Fruit fly (Drosophila melanogaster) S2 (cell line): ENCODE results near the gene CG34452.

ENCODE experiments used
- CG8478 ChIP-seq: fragments of >200 bp; optimal IDR thresholded peaks from 2 replicates; lab custom pipeline; 2018
- CTCF ChIP-seq, 2 experiments: fragments of >200 bp; optimal IDR thresholded peaks; 2 replicates each; lab custom pipeline; 2018

DNA sequence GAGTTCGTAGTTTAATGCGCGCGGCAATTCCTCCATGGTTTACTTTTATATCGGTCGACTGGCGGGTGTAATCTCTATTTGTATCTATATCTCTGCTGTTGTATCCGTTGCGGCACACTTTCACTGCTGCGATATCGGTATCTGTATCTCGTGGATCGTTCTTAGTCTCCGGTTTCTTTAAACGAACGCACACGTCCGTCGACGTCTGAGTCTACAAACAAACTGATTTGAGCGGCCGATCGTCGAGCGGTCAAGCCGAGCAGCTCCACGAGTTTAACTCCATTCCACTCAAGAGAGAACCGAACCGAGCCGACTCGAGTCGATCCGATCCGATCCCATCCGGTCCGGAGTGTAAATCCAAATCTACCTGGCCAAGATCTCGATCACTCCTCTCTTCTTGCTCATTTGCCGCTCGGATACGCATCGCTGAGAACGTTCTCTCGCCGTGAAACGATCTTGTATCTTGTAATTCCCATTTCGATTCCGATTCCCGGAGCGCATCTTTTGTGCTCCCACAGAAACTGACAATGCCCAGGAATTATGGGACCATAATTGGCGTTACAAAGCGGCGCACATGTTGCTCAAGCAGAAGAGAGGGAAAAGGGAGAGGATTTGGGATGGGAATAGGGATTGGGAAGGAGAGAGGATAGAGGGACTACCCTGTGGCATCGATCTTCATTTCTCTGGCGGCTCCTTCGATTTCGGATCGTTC lies 12.1 kb upstream of the CG34452 start, which contains the start of gene comm2:
- TF ChIP-seq CTCF (optimal IDR thresholded peaks at IDR 0.05; lab: Kevin White, UChicago) (no peak), CG8478 (lab: Kevin White, UChicago) (no peak)
